Fruit fly (Drosophila melanogaster) whole organism, wandering third instar larva: Measurements from ENCODE around the gene CG15579.

ENCODE experiments used
- CrebA ChIP-seq: fragments of 200-800 bp; sonication (Bioruptor generic); optimal IDR thresholded peaks from 2 replicates; lab custom pipeline; 2016; ENCODE audit warnings: missing biosample characterization, mild to moderate bottlenecking, missing genetic modification characterization, borderline replicate concordance
- Dif ChIP-seq: fragments of 200-275, 200-300 bp; sonication (Bioruptor generic); optimal IDR thresholded peaks from 2 replicates; lab custom pipeline; 2018; ENCODE audit warnings: missing biosample characterization, missing genetic modification characterization; ENCODE audit not compliant: partially characterized antibody
- Hr83 ChIP-seq: fragments of 200-300 bp; sonication (Bioruptor generic); optimal IDR thresholded peaks from 2 replicates; lab custom pipeline; 2016; ENCODE audit warnings: missing biosample characterization, mild to moderate bottlenecking, missing genetic modification characterization, moderate library complexity; ENCODE audit not compliant: poor library complexity, severe bottlenecking
- Jra ChIP-seq: sonication (Bioruptor generic); optimal IDR thresholded peaks from 2 replicates; lab custom pipeline; 2016; ENCODE audit warnings: missing biosample characterization, missing genetic modification characterization
- N ChIP-seq: fragments of >200 bp; optimal IDR thresholded peaks from 2 replicates; lab custom pipeline; 2018; ENCODE audit warnings: missing biosample characterization, missing external identifiers, missing genetic modification characterization
- OdsH ChIP-seq: fragments of 200-800 bp; sonication (Bioruptor generic); optimal IDR thresholded peaks from 2 replicates; lab custom pipeline; 2016; ENCODE audit warnings: missing biosample characterization, mild to moderate bottlenecking, missing genetic modification characterization
- Sp1 ChIP-seq: fragments of 200-800 bp; sonication (Bioruptor generic); optimal IDR thresholded peaks from 3 replicates; lab custom pipeline; 2019; ENCODE audit warnings: missing biosample characterization, mild to moderate bottlenecking, missing genetic modification characterization, moderate library complexity
- br ChIP-seq: fragments of 200-800 bp; sonication (Bioruptor generic); optimal IDR thresholded peaks from 2 replicates; lab custom pipeline; 2016; ENCODE audit warnings: missing biosample characterization, missing genetic modification characterization
- dl ChIP-seq, 2 experiments: fragments of 175-275, 200-275 bp in 1 of 2; fragments of 200-275 bp in 1 of 2; sonication (Bioruptor generic); optimal IDR thresholded peaks; lab custom pipeline; 2018; ENCODE audit warnings: mild to moderate bottlenecking in 2 of 2, missing biosample characterization in 2 of 2, missing genetic modification characterization in 2 of 2, moderate library complexity in 2 of 2; ENCODE audit not compliant: partially characterized antibody in 2 of 2, insufficient read depth in 1 of 2
- h ChIP-seq: fragments of 200-800 bp; sonication (Bioruptor generic); optimal IDR thresholded peaks from 3 replicates; lab custom pipeline; 2016; ENCODE audit warnings: missing biosample characterization, mild to moderate bottlenecking, missing genetic modification characterization
- jim ChIP-seq: fragments of 175-275, 200-325 bp; sonication (Bioruptor generic); optimal IDR thresholded peaks from 2 replicates; lab custom pipeline; 2016; ENCODE audit warnings: missing biosample characterization, mild to moderate bottlenecking, missing genetic modification characterization
- pan ChIP-seq: fragments of >200 bp; optimal IDR thresholded peaks from 2 replicates; lab custom pipeline; 2017
- usp ChIP-seq: fragments of >200 bp; optimal IDR thresholded peaks from 2 replicates; lab custom pipeline; 2017; ENCODE audit warnings: missing biosample characterization, missing genetic modification characterization

DNA sequence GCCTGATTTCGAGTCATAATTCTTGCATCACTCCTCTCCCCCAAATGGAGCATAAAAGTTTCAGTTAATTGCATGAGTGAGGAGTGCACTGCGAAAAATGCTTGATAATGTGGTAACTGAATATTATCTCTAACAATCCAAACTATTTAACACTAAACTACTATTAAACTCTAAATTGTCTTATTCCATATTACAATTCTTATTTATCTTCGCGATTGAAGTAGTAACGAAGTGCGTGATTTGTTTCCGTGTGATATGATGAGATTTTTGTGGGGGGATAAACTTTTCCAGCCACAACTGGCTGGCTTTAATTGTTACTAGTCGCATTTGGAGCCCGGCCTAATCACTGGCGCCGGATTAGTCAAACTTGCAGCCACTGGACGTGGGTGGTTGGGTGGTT is 47.3 kb downstream of the CG15579 start:
- TF ChIP-seq h (GFP tag; lab: Kevin White, UChicago) (no peak), N (GFP tag; lab: Kevin White, UChicago) (no peak), OdsH (no peak), Hr83 (GFP tag; lab: Kevin White, UChicago) (no peak), dl (GFP tag; optimal IDR thresholded peaks at IDR 0.05; lab: Kevin White, UChicago; ENCODE audit: insufficient read depth in 1 of 2, partially characterized antibody in 2 of 2) (no peak), Jra (no peak), br (GFP tag; lab: Kevin White, UChicago) (no peak), Sp1 (GFP tag; lab: Kevin White, UChicago) (no peak), jim (no peak), usp (GFP tag; lab: Kevin White, UChicago) (no peak), Dif (no peak), pan (no peak), CrebA (GFP tag; lab: Kevin White, UChicago) (no peak)
